Fruit fly (Drosophila melanogaster) S2 (cell line): ENCODE measurements around the gene SMC1.

Experiments
- CG8478 ChIP-seq: fragments of >200 bp; optimal IDR thresholded peaks from 2 replicates; lab custom pipeline; 2018
- CTCF ChIP-seq, 2 experiments: fragments of >200 bp; optimal IDR thresholded peaks; 2 replicates each; lab custom pipeline; 2018

DNA sequence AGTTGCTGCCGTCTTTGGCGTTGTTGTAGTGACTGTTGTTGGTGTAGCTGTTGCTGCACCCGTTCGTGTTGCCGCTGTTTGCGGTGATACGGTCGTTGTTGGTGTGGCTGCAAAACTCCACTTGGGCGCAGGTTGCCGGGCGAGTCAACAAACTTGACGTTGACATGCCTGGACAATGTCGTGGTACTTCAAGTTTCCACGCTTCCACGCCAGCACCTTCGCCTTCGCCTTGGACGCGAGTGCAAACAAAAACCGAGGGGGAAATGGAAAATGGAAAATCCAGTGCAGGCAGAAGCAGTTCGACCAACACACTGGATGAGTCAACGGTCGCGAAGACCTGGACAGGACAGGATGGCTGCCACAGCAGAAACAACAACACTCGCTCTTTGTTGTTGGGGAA, 33.4 kb upstream of the SMC1 start:
- no peak for TF ChIP-seq CTCF (optimal IDR thresholded peaks at IDR 0.05; lab: Kevin White, UChicago)
- no peak for TF ChIP-seq CG8478
